Fruit fly (Drosophila melanogaster): ENCODE results near the gene CG31810.

Gene CG31810

dm6 chr2L:16816750-16817087, 35.4 kb downstream of the CG31810 start:
- TF ChIP-seq usp (GFP tag; optimal IDR thresholded peaks at IDR 0.05) (no peak), Rel (GFP tag; optimal IDR thresholded peaks at IDR 0.05) (no peak), Rel (tag; optimal IDR thresholded peaks at IDR 0.05) (no peak), h (GFP tag; optimal IDR thresholded peaks at IDR 0.05) (no peak), GATAd (GFP tag; optimal IDR thresholded peaks at IDR 0.05) (no peak), CrebA (GFP tag; optimal IDR thresholded peaks at IDR 0.05; ENCODE audit: borderline replicate concordance) (no peak), brk (GFP tag; optimal IDR thresholded peaks at IDR 0.05) (no peak), pan (optimal IDR thresholded peaks at IDR 0.05) (no peak), Hr78 (GFP tag; optimal IDR thresholded peaks at IDR 0.05) (no peak), foxo (GFP tag; optimal IDR thresholded peaks at IDR 0.05) (no peak), sage (GFP tag; optimal IDR thresholded peaks at IDR 0.05) (no peak), dsf (GFP tag; optimal IDR thresholded peaks at IDR 0.05; ENCODE audit: borderline replicate concordance) (no peak)

- TF ChIP-seq CrebA (GFP tag; optimal IDR thresholded peaks at IDR 0.05; ENCODE audit: borderline replicate concordance) (peak; percentile 53), Hr78 (GFP tag; optimal IDR thresholded peaks at IDR 0.05) (no peak), N (GFP tag; optimal IDR thresholded peaks at IDR 0.05) (no peak), dsf (GFP tag; optimal IDR thresholded peaks at IDR 0.05; ENCODE audit: borderline replicate concordance) (no peak), Hnf4 (GFP tag; optimal IDR thresholded peaks at IDR 0.05) (peak; percentile 69), GATAd (GFP tag; optimal IDR thresholded peaks at IDR 0.05) (peak; percentile 22), Vsx2 (GFP tag; optimal IDR thresholded peaks at IDR 0.05; ENCODE audit: partially characterized antibody) (no peak), h (GFP tag; optimal IDR thresholded peaks at IDR 0.05) (peak; percentile 77), brk (GFP tag; optimal IDR thresholded peaks at IDR 0.05) (peak; percentile 77), Sp1 (GFP tag; optimal IDR thresholded peaks at IDR 0.05) (peak; percentile 52), sage (GFP tag; optimal IDR thresholded peaks at IDR 0.05) (peak; percentile 54), Abd-B (GFP tag; optimal IDR thresholded peaks at IDR 0.05) (no peak), ey (GFP tag; optimal IDR thresholded peaks at IDR 0.05) (peak; percentile 69), br (GFP tag; optimal IDR thresholded peaks at IDR 0.05) (peak; percentile 56), psq (GFP tag; optimal IDR thresholded peaks at IDR 0.05) (peak; percentile 41), CG32264 (GFP tag; optimal IDR thresholded peaks at IDR 0.05) (peak; percentile 44), pan (optimal IDR thresholded peaks at IDR 0.05) (no peak), fru (GFP tag; optimal IDR thresholded peaks at IDR 0.05) (peak; percentile 67), foxo (GFP tag; optimal IDR thresholded peaks at IDR 0.05) (peak in 1 of 2 experiments; percentile 70), tai (GFP tag; optimal IDR thresholded peaks at IDR 0.05) (peak; percentile 76), CG9705 (GFP tag; optimal IDR thresholded peaks at IDR 0.05) (peak; percentile 14), rgr (GFP tag; optimal IDR thresholded peaks at IDR 0.05) (peak; percentile 69), jim (GFP tag; optimal IDR thresholded peaks at IDR 0.05) (no peak), Myc (optimal IDR thresholded peaks at IDR 0.05) (peak; percentile 96), dmrt93B (GFP tag; optimal IDR thresholded peaks at IDR 0.05) (peak; percentile 24), Dfd (GFP tag; optimal IDR thresholded peaks at IDR 0.05) (no peak), sv (GFP tag; optimal IDR thresholded peaks at IDR 0.05) (peak; percentile 78), Hr83 (GFP tag; optimal IDR thresholded peaks at IDR 0.05; ENCODE audit: poor library complexity, severe bottlenecking) (peak; percentile 52), usp (GFP tag; optimal IDR thresholded peaks at IDR 0.05) (no peak), Jra (GFP tag; optimal IDR thresholded peaks at IDR 0.05) (peak; percentile 74), Dif (GFP tag; optimal IDR thresholded peaks at IDR 0.05; ENCODE audit: partially characterized antibody) (no peak), woc (GFP tag; optimal IDR thresholded peaks at IDR 0.05) (peak; percentile 89), HLH106 (tag; optimal IDR thresholded peaks at IDR 0.05) (peak; percentile 54), Mio (GFP tag; optimal IDR thresholded peaks at IDR 0.05) (no peak), dl (GFP tag; optimal IDR thresholded peaks at IDR 0.05; ENCODE audit: insufficient read depth in 1 of 2, partially characterized antibody in 2 of 2) (no peak), Rel (GFP tag; optimal IDR thresholded peaks at IDR 0.05) (no peak), Rel (tag; optimal IDR thresholded peaks at IDR 0.05) (no peak), OdsH (GFP tag; optimal IDR thresholded peaks at IDR 0.05) (peak; percentile 73)
Measured at dm6 chr2L:16815989-16816749, 36.0 kb downstream of the CG31810 start, which contains the start of gene mdy. mdy (plus strand) TSS chr2L:16816660.

Data from whole organism, wandering third instar larva.